2 worm cellular contexts compared by ENCODE assay signal in genomic region chrX:16244764-16245244, ce11.
TF ChIP-seq lines count a peak whose summit lies in the region.

W10G6.1 (plus strand) TSS chrX:16245194.

TF ChIP-seq in whole organism, L4 larva, 104 proteins besides CTCF, POLR2A, EP300 and RAD21:
- TF ChIP-seq ztf-7 (tag; optimal IDR thresholded peaks at IDR 0.05; lab: Kevin White, UChicago) (no peak), unc-39 (tag; optimal IDR thresholded peaks at IDR 0.05; lab: Kevin White, UChicago) (no peak), set-16 (GFP tag; IDR thresholded peaks at IDR 0.05; lab: Robert Waterston, UW) (peak; percentile 51; the same call in 1 of the 2 replicates), unc-62 (GFP tag; optimal IDR thresholded peaks at IDR 0.05 in 1 of 2; lab: Kevin White, UChicago) (peak in 1 of 2 experiments; percentile 42), unc-62 (tag; optimal IDR thresholded peaks at IDR 0.05; lab: Kevin White, UChicago) (no peak), zfp-2 (tag; optimal IDR thresholded peaks at IDR 0.05; lab: Kevin White, UChicago) (no peak)

TF ChIP-seq in whole organism, young adult, 124 proteins besides CTCF, POLR2A, EP300 and RAD21:
- TF ChIP-seq ceh-27 (GFP tag; optimal IDR thresholded peaks at IDR 0.05; lab: Kevin White, UChicago) = no peak
- TF ChIP-seq tbx-9 (tag; optimal IDR thresholded peaks at IDR 0.05; lab: Kevin White, UChicago; ENCODE audit: borderline replicate concordance) = no peak
- TF ChIP-seq him-1 (tag; optimal IDR thresholded peaks at IDR 0.05; lab: Kevin White, UChicago) = no peak
- TF ChIP-seq zfh-2 (GFP tag; conservative IDR thresholded peaks at IDR 0.05; lab: Robert Waterston, UW) = peak; percentile 52; the same call in 1 of the 2 replicates
- TF ChIP-seq T26A5.8 (tag; optimal IDR thresholded peaks at IDR 0.05; lab: Kevin White, UChicago) = no peak
- no peak for TF ChIP-seq K12H6.12 (tag; optimal IDR thresholded peaks at IDR 0.05; lab: Kevin White, UChicago)
- no peak for TF ChIP-seq F57C9.4 (tag; optimal IDR thresholded peaks at IDR 0.05; lab: Kevin White, UChicago)
- no peak for TF ChIP-seq B0336.3 (GFP tag; IDR thresholded peaks at IDR 0.05; lab: Robert Waterston, UW)
